Worm (Caenorhabditis elegans) whole organism, midembryonic: Measurements from ENCODE around the gene K11H12.5.

ENCODE experiments used
- T22C8.4 ChIP-seq: fragments of 200-800 bp; sonication (Bioruptor generic); IDR thresholded peaks from 2 replicates; pipeline ENCODE4 v1.3.6; 2022; ENCODE audit warnings: missing genetic modification characterization, missing compliant biosample characterization
- cog-1 ChIP-seq: sonication (generic microtip); optimal IDR thresholded peaks from 2 replicates; lab custom pipeline; 2016; ENCODE audit warnings: missing genetic modification characterization, missing compliant biosample characterization
- flt-1 ChIP-seq: fragments of 200-800 bp; sonication (Bioruptor generic); IDR thresholded peaks from 2 replicates; pipeline ENCODE4 v1.3.6; 2022; ENCODE audit warnings: missing genetic modification characterization, missing compliant biosample characterization
- klf-2 ChIP-seq: fragments of 200-800 bp; sonication (Bioruptor generic); conservative IDR thresholded peaks from 2 replicates; pipeline ENCODE4 v1.3.6; 2022; ENCODE audit warnings: missing genetic modification reagents, missing genetic modification characterization, missing compliant biosample characterization
- med-1 ChIP-seq: sonication (generic microtip); optimal IDR thresholded peaks from 2 replicates; lab custom pipeline; 2017; ENCODE audit warnings: missing genetic modification characterization, mild to moderate bottlenecking, missing compliant biosample characterization, antibody characterized with exemption, missing genetic modification reagents; ENCODE audit not compliant: insufficient read depth
- ref-1 ChIP-seq: fragments of 200-800 bp; sonication (Bioruptor generic); conservative IDR thresholded peaks from 2 replicates; pipeline ENCODE4 v1.3.6; 2022; ENCODE audit warnings: missing genetic modification reagents, missing genetic modification characterization, missing compliant biosample characterization
- ztf-23 ChIP-seq: fragments of 200-800 bp; sonication (Bioruptor generic); IDR thresholded peaks from 2 replicates; pipeline ENCODE4 v1.3.6; 2022; ENCODE audit warnings: missing genetic modification reagents, missing genetic modification characterization, missing compliant biosample characterization
- ztf-29 ChIP-seq: fragments of 200-800 bp; sonication (Bioruptor generic); IDR thresholded peaks from 2 replicates; pipeline ENCODE4 v1.3.6; 2022; ENCODE audit warnings: missing genetic modification reagents, missing genetic modification characterization, missing compliant biosample characterization

DNA sequence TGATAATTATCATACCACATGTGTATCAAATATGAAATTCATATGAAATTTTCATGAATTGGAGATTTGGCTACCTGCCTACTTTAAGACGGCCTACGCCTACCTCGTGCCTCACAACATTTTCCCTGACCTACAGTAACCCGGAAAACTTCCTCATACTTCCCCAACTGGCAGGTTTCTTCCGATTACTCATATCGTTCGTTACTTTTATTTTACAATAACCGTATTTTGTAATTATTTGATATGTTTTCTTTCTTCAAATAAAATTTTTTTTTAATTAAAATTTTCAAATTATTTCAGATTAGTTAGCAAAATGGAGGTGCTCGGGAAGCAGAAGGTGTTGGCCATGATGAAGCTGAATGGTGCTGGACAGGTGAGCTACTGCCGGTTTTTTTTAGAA is 49.1 kb upstream of the K11H12.5 start, which contains the start of gene nhr-76:
- TF ChIP-seq ref-1 (GFP tag; lab: Robert Waterston, UW) (no peak), ztf-23 (GFP tag; lab: Robert Waterston, UW) (no peak), med-1 (GFP tag; lab: Kevin White, UChicago) (no peak), klf-2 (GFP tag; lab: Robert Waterston, UW) (no peak), cog-1 (tag; lab: Kevin White, UChicago) (no peak), ztf-29 (no peak), T22C8.4 (GFP tag; lab: Robert Waterston, UW) (no peak), flt-1 (no peak)
